Worm (Caenorhabditis elegans) whole organism, late embryonic: ENCODE results near the gene clec-238.

Experiments used
- C08G9.2 ChIP-seq: sonication (generic microtip); optimal IDR thresholded peaks from 2 replicates; lab custom pipeline; 2016; ENCODE audit warnings: mild to moderate bottlenecking, missing genetic modification characterization, moderate library complexity, missing compliant biosample characterization
- K02D7.2 ChIP-seq: sonication (generic microtip); optimal IDR thresholded peaks from 2 replicates; lab custom pipeline; 2017; ENCODE audit warnings: mild to moderate bottlenecking, missing genetic modification characterization, missing compliant biosample characterization
- K09A11.1 ChIP-seq: sonication (generic microtip); optimal IDR thresholded peaks from 2 replicates; lab custom pipeline; 2017; ENCODE audit warnings: antibody characterized with exemption, mild to moderate bottlenecking, missing genetic modification characterization, missing compliant biosample characterization; ENCODE audit not compliant: insufficient read depth
- T23F11.4 ChIP-seq: fragments of 200-800 bp; sonication (Bioruptor generic); optimal IDR thresholded peaks from 2 replicates; lab custom pipeline; 2018; ENCODE audit warnings: mild to moderate bottlenecking, missing genetic modification characterization, missing compliant biosample characterization
- Y22D7AL.16 ChIP-seq: sonication (generic microtip); optimal IDR thresholded peaks from 2 replicates; lab custom pipeline; 2016; ENCODE audit warnings: missing genetic modification characterization, missing compliant biosample characterization
- ahr-1 ChIP-seq: sonication (generic microtip); optimal IDR thresholded peaks from 2 replicates; lab custom pipeline; 2016; ENCODE audit warnings: missing genetic modification characterization, missing compliant biosample characterization
- ceh-18 ChIP-seq: sonication (generic microtip); optimal IDR thresholded peaks from 2 replicates; lab custom pipeline; 2016; ENCODE audit warnings: missing genetic modification characterization, missing compliant biosample characterization
- ceh-2 ChIP-seq: sonication (generic microtip); optimal IDR thresholded peaks from 2 replicates; lab custom pipeline; 2016; ENCODE audit warnings: missing genotype, missing genetic modification characterization, missing compliant biosample characterization
- ceh-22 ChIP-seq: sonication (generic microtip); optimal IDR thresholded peaks from 2 replicates; lab custom pipeline; 2017; ENCODE audit warnings: missing biosample characterization, missing genetic modification characterization
- ceh-30 ChIP-seq: fragments of 150-350 bp; optimal IDR thresholded peaks from 2 replicates; lab custom pipeline; 2014; ENCODE audit warnings: missing biosample characterization, missing genetic modification characterization
- ceh-34 ChIP-seq: sonication (generic microtip); optimal IDR thresholded peaks from 2 replicates; lab custom pipeline; 2016; ENCODE audit warnings: mild to moderate bottlenecking, missing genetic modification characterization, missing compliant biosample characterization
- ceh-48 ChIP-seq: sonication (generic microtip); optimal IDR thresholded peaks from 2 replicates; lab custom pipeline; 2016; ENCODE audit warnings: missing genetic modification characterization, inconsistent platforms, missing compliant biosample characterization
- ceh-6 ChIP-seq: fragments of 200-800 bp; sonication (Bioruptor generic); optimal IDR thresholded peaks from 2 replicates; lab custom pipeline; 2018; ENCODE audit warnings: mild to moderate bottlenecking, missing genetic modification characterization, missing compliant biosample characterization
- che-1 ChIP-seq: sonication (generic microtip); optimal IDR thresholded peaks from 2 replicates; lab custom pipeline; 2016; ENCODE audit warnings: mild to moderate bottlenecking, missing genetic modification characterization, missing compliant biosample characterization
- dve-1 ChIP-seq: sonication (generic microtip); optimal IDR thresholded peaks from 2 replicates; lab custom pipeline; 2017; ENCODE audit warnings: antibody characterized with exemption, mild to moderate bottlenecking, missing genetic modification characterization, missing compliant biosample characterization
- elt-2 ChIP-seq: sonication (generic microtip); optimal IDR thresholded peaks from 2 replicates; lab custom pipeline; 2016; ENCODE audit warnings: missing genetic modification reagents, missing genetic modification characterization, missing compliant biosample characterization
- elt-4 ChIP-seq: sonication (generic microtip); optimal IDR thresholded peaks from 2 replicates; lab custom pipeline; 2016; ENCODE audit warnings: missing genetic modification characterization, missing compliant biosample characterization
- eyg-1 ChIP-seq: sonication (generic microtip); optimal IDR thresholded peaks from 2 replicates; lab custom pipeline; 2016; ENCODE audit warnings: missing genotype, missing genetic modification characterization, missing compliant biosample characterization
- fkh-10 ChIP-seq: fragments of 150-350 bp; optimal IDR thresholded peaks from 2 replicates; lab custom pipeline; 2014; ENCODE audit warnings: missing biosample characterization, missing genetic modification reagents, missing genetic modification characterization
- fkh-6 ChIP-seq: sonication (generic microtip); optimal IDR thresholded peaks from 2 replicates; lab custom pipeline; 2016; ENCODE audit warnings: missing genetic modification characterization, missing compliant biosample characterization
- gmeb-2 ChIP-seq: sonication (generic microtip); optimal IDR thresholded peaks from 2 replicates; lab custom pipeline; 2016; ENCODE audit warnings: missing genetic modification characterization, inconsistent platforms, missing compliant biosample characterization
- hlh-13 ChIP-seq: fragments of 200-800 bp; sonication (Bioruptor generic); optimal IDR thresholded peaks from 2 replicates; lab custom pipeline; 2018; ENCODE audit warnings: mild to moderate bottlenecking, missing genetic modification characterization, missing compliant biosample characterization
- hlh-6 ChIP-seq: sonication (generic microtip); optimal IDR thresholded peaks from 2 replicates; lab custom pipeline; 2016; ENCODE audit warnings: missing genotype, missing genetic modification characterization, missing compliant biosample characterization
- hlh-8 ChIP-seq: sonication (generic microtip); optimal IDR thresholded peaks from 2 replicates; lab custom pipeline; 2016; ENCODE audit warnings: missing genotype, missing genetic modification characterization, missing compliant biosample characterization
- mec-3 ChIP-seq: sonication (generic microtip); optimal IDR thresholded peaks from 2 replicates; lab custom pipeline; 2016; ENCODE audit warnings: borderline replicate concordance, missing genetic modification characterization, missing compliant biosample characterization
- nfya-1 ChIP-seq: sonication (generic microtip); optimal IDR thresholded peaks from 2 replicates; lab custom pipeline; 2017; ENCODE audit warnings: missing genetic modification characterization, mild to moderate bottlenecking, missing compliant biosample characterization, antibody characterized with exemption, moderate library complexity
- nhr-11 ChIP-seq: fragments of 150-350 bp; optimal IDR thresholded peaks from 2 replicates; lab custom pipeline; 2014; ENCODE audit warnings: missing biosample characterization, missing genetic modification characterization
- pag-3 ChIP-seq: sonication (generic microtip); optimal IDR thresholded peaks from 2 replicates; lab custom pipeline; 2016; ENCODE audit warnings: missing compliant biosample characterization, missing genetic modification characterization, borderline replicate concordance
- pax-1 ChIP-seq: fragments of 150-350 bp; optimal IDR thresholded peaks from 2 replicates; lab custom pipeline; 2014; ENCODE audit warnings: missing biosample characterization, missing genetic modification characterization
- pha-2 ChIP-seq: sonication (generic microtip); optimal IDR thresholded peaks from 2 replicates; lab custom pipeline; 2017; ENCODE audit warnings: mild to moderate bottlenecking, missing genetic modification characterization, missing compliant biosample characterization
- pha-4 ChIP-seq: fragments of 150-350 bp; optimal IDR thresholded peaks from 2 replicates; lab custom pipeline; 2018; ENCODE audit warnings: missing biosample characterization, missing genetic modification reagents, missing genetic modification characterization
- pqm-1 ChIP-seq: sonication (generic microtip); optimal IDR thresholded peaks from 2 replicates; lab custom pipeline; 2016; ENCODE audit warnings: missing genetic modification characterization, missing compliant biosample characterization
- pros-1 ChIP-seq: fragments of 150-350 bp; optimal IDR thresholded peaks from 2 replicates; lab custom pipeline; 2014; ENCODE audit warnings: missing biosample characterization, missing genetic modification reagents, missing genetic modification characterization
- ref-2 ChIP-seq: sonication (generic microtip); optimal IDR thresholded peaks from 2 replicates; lab custom pipeline; 2016; ENCODE audit warnings: missing genetic modification characterization, missing compliant biosample characterization
- rnt-1 ChIP-seq: sonication (generic microtip); optimal IDR thresholded peaks from 2 replicates; lab custom pipeline; 2016; ENCODE audit warnings: missing genetic modification characterization, missing compliant biosample characterization
- sdc-2 ChIP-seq: sonication (generic microtip); optimal IDR thresholded peaks from 2 replicates; lab custom pipeline; 2016; ENCODE audit warnings: missing genotype, missing genetic modification characterization, missing compliant biosample characterization
- sox-2 ChIP-seq: fragments of 200-800 bp; sonication (Bioruptor generic); IDR thresholded peaks from 2 replicates; pipeline ENCODE4 v1.3.6; 2022; ENCODE audit warnings: missing genetic modification reagents, missing genetic modification characterization, missing compliant biosample characterization
- syd-9 ChIP-seq: sonication (generic microtip); optimal IDR thresholded peaks from 2 replicates; lab custom pipeline; 2016; ENCODE audit warnings: mild to moderate bottlenecking, missing genetic modification characterization, moderate library complexity, missing compliant biosample characterization
- tbx-7 ChIP-seq: sonication (generic microtip); optimal IDR thresholded peaks from 2 replicates; lab custom pipeline; 2016; ENCODE audit warnings: missing genotype, missing genetic modification characterization, missing compliant biosample characterization
- ttx-3 ChIP-seq: sonication (generic microtip); optimal IDR thresholded peaks from 2 replicates; lab custom pipeline; 2016; ENCODE audit warnings: missing genetic modification reagents, missing genetic modification characterization, missing compliant biosample characterization
- zip-5 ChIP-seq: sonication (generic microtip); optimal IDR thresholded peaks from 2 replicates; lab custom pipeline; 2016; ENCODE audit warnings: missing genetic modification characterization, missing compliant biosample characterization
- ztf-16 ChIP-seq: sonication (generic microtip); optimal IDR thresholded peaks from 2 replicates; lab custom pipeline; 2017; ENCODE audit warnings: missing genetic modification characterization, missing compliant biosample characterization

The clec-238 gene

ce11 chrV:16974919-16975318 is 23.3 kb downstream of the clec-238 start, which contains the start of gene srx-54:
TSS of gene srx-54 (plus strand) at chrV:16975219.
- TF ChIP-seq tbx-7 (tag; lab: Kevin White, UChicago) (no peak), nhr-11 (tag; lab: Kevin White, UChicago) (no peak)

ce11 chrV:16980368-16980767 is 28.8 kb downstream of the clec-238 start, which contains the start of gene srz-54:
TSS of gene srz-54 (plus strand) at chrV:16980668.
- no peak for TF ChIP-seq hlh-6
- TF ChIP-seq dve-1 (tag; lab: Kevin White, UChicago) = no peak
- no peak for TF ChIP-seq syd-9 (tag; lab: Kevin White, UChicago)
- TF ChIP-seq ahr-1 (tag; lab: Kevin White, UChicago) = no peak
- TF ChIP-seq pros-1 (tag; lab: Kevin White, UChicago) = no peak
- TF ChIP-seq ceh-22 (tag; lab: Kevin White, UChicago) = no peak
- no peak for TF ChIP-seq ceh-18 (tag; lab: Kevin White, UChicago)
- TF ChIP-seq che-1 = no peak
- no peak for TF ChIP-seq pha-2
- no peak for TF ChIP-seq ztf-16 (tag; lab: Kevin White, UChicago)
- no peak for TF ChIP-seq ceh-6 (GFP tag; lab: Kevin White, UChicago)
- TF ChIP-seq ttx-3 (tag; lab: Kevin White, UChicago) = no peak
- TF ChIP-seq ceh-34 = no peak
- TF ChIP-seq fkh-10 (GFP tag; lab: Kevin White, UChicago) = no peak
- TF ChIP-seq hlh-13 (GFP tag; lab: Kevin White, UChicago) = no peak

- no peak for TF ChIP-seq elt-2 (tag; lab: Kevin White, UChicago)
- TF ChIP-seq pag-3 (tag; lab: Kevin White, UChicago) = no peak
- no peak for TF ChIP-seq gmeb-2 (tag; lab: Kevin White, UChicago)
- no peak for TF ChIP-seq K02D7.2 (tag; lab: Kevin White, UChicago)
- TF ChIP-seq sdc-2 (tag; lab: Kevin White, UChicago) = no peak
- no peak for TF ChIP-seq rnt-1 (tag; lab: Kevin White, UChicago)
- no peak for TF ChIP-seq sox-2 (GFP tag; lab: Robert Waterston, UW)
These were observed 35.4 kb downstream of the clec-238 start, which contains the start of gene Y102A5C.40 for ce11 chrV:16987035-16987434. TSS of gene Y102A5C.40 (minus strand) at chrV:16987135.

- TF ChIP-seq C08G9.2 (tag; lab: Kevin White, UChicago) = no peak
- TF ChIP-seq zip-5 (tag; lab: Kevin White, UChicago) = no peak
- no peak for TF ChIP-seq fkh-6
- no peak for TF ChIP-seq elt-4 (tag; lab: Kevin White, UChicago)
- no peak for TF ChIP-seq mec-3 (tag; lab: Kevin White, UChicago)
- no peak for TF ChIP-seq ref-2 (tag; lab: Kevin White, UChicago)
- TF ChIP-seq hlh-6 = no peak
- TF ChIP-seq sdc-2 (tag; lab: Kevin White, UChicago) = no peak
- TF ChIP-seq elt-2 (tag; lab: Kevin White, UChicago) = no peak
- TF ChIP-seq fkh-10 (GFP tag; lab: Kevin White, UChicago) = no peak
- no peak for TF ChIP-seq ceh-48 (tag; lab: Kevin White, UChicago)
- TF ChIP-seq sox-2 (GFP tag; lab: Robert Waterston, UW) = no peak
- no peak for TF ChIP-seq pha-4
- TF ChIP-seq eyg-1 (tag; lab: Kevin White, UChicago) = no peak
- no peak for TF ChIP-seq ceh-30
- no peak for TF ChIP-seq T23F11.4
- TF ChIP-seq hlh-13 (GFP tag; lab: Kevin White, UChicago) = no peak
- TF ChIP-seq, all 69 proteins: peak for 0
These were observed 36.2 kb downstream of the clec-238 start for ce11 chrV:16987783-16988182.

- TF ChIP-seq hlh-8 = no peak
- no peak for TF ChIP-seq ceh-18 (tag; lab: Kevin White, UChicago)
- TF ChIP-seq pha-2 = no peak
- no peak for TF ChIP-seq ceh-2 (tag; lab: Kevin White, UChicago)
- no peak for TF ChIP-seq K09A11.1
- no peak for TF ChIP-seq Y22D7AL.16 (tag; lab: Kevin White, UChicago)
- TF ChIP-seq pax-1 (tag; lab: Kevin White, UChicago) = no peak
- TF ChIP-seq dve-1 (tag; lab: Kevin White, UChicago) = no peak
- no peak for TF ChIP-seq pqm-1 (tag; lab: Kevin White, UChicago)
- no peak for TF ChIP-seq zip-5 (tag; lab: Kevin White, UChicago)
- no peak for TF ChIP-seq nfya-1 (tag; lab: Kevin White, UChicago)
These were observed 37.0 kb downstream of the clec-238 start, which contains the start of gene Y102A5C.27 for ce11 chrV:16988614-16989013. TSS of gene Y102A5C.27 (minus strand) at chrV:16988714.
